Worm (Caenorhabditis elegans): ENCODE data around the gene hlb-1.

The hlb-1 gene

DNA sequence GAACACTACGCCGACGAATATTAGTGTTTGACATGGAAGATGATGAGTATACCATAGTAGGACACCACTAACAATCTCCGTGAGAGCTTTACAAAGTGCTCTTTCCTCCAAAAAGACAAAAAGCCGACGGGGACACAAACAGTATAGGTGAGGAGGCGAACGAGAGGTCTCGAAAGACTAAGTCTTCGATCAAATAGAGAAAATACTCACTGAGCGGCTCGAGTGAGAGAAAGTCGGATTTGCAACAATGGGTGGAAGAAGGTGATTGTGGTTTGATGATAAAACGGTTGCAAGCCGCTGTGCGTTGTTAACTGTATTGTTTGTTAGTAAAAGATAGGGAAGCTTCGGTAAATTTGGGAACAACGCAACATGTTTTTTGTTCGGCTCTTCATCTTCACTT is at the start of gene hlb-1:
TSS of gene hlb-1 (minus strand) at position 101 of the 400 bp plus-strand sequence.
- no peak for TF ChIP-seq ceh-58 (GFP tag; IDR thresholded peaks at IDR 0.05)

DNA sequence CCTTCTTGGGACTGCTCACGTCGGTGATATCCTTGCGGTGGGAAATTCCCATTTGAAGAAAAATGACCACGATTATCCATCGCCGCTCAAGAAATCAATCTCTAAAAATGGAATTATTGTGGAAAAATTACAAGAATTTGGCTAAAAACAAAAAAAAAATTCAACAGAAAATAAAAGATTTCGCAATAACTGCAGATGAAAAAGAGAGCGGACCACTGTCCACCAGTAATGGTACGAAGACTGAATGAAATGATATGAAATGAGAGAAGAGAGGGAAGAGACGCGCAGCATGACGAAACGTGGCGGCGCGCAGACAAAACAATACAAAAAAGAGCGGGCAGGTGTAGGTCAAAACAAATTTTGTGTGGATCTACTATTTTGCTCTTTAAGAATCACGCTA is 47.0 kb upstream of the hlb-1 start, which contains the start of gene meg-1:
TSS of gene meg-1 (minus strand) at position 101 of the 400 bp plus-strand sequence.
- TF ChIP-seq madf-8 (GFP tag; conservative IDR thresholded peaks at IDR 0.05), result peak; percentile 28; the same call in 1 of the 2 replicates
- TF ChIP-seq madf-6 (GFP tag; IDR thresholded peaks at IDR 0.05), result peak; percentile 41
- no peak for TF ChIP-seq ccch-3 (GFP tag; optimal IDR thresholded peaks at IDR 0.05)
- peak; percentile 67 for TF ChIP-seq efl-1 (GFP tag; optimal IDR thresholded peaks at IDR 0.05)
- TF ChIP-seq dpl-1 (GFP tag; optimal IDR thresholded peaks at IDR 0.05), result peak; percentile 6

DNA sequence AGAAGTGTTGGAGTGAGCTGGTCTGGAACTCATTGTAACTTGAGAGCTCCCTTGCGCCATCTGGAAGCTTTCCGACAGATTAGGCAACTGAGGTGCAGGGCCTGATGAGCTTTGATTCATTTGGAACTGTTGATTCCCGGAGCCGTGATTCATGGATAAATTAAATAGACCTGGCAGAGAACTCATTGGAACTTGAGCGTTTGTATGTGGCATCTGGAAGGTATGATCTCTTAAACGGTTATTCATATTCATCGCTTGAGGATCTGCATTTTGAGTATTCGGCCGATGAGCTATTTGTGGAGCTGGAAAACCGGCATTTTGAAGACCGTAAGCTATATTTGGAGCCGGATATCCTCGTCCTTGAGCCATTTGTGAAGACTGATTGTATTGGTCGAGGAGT is 46.0 kb upstream of the hlb-1 start:
- TF ChIP-seq nhr-80 (tag; optimal IDR thresholded peaks at IDR 0.05) (no peak), F57A8.1 (GFP tag; optimal IDR thresholded peaks at IDR 0.05) (no peak), madf-3 (GFP tag; IDR thresholded peaks at IDR 0.05) (no peak), nfyb-1 (GFP tag; IDR thresholded peaks at IDR 0.05) (no peak), Y67H2A.10 (GFP tag; conservative IDR thresholded peaks at IDR 0.05) (no peak), mel-28 (tag; optimal IDR thresholded peaks at IDR 0.05; ENCODE audit: borderline replicate concordance) (no peak), snpc-4 (GFP tag; optimal IDR thresholded peaks at IDR 0.05) (no peak), snpc-4 (tag; optimal IDR thresholded peaks at IDR 0.05) (no peak), nfya-2 (GFP tag; IDR thresholded peaks at IDR 0.05) (no peak), ztf-25 (GFP tag; IDR thresholded peaks at IDR 0.05) (no peak), tbp1 (GFP tag; optimal IDR thresholded peaks at IDR 0.05) (no peak), ama-1 (optimal IDR thresholded peaks at IDR 0.05) (no peak), ama-1 (GFP tag; optimal IDR thresholded peaks at IDR 0.05) (no peak), ztf-28 (GFP tag; IDR thresholded peaks at IDR 0.05) (no peak), let-526 (GFP tag; IDR thresholded peaks at IDR 0.05) (no peak), akir-1 (GFP tag; optimal IDR thresholded peaks at IDR 0.05) (no peak), ceh-27 (GFP tag; optimal IDR thresholded peaks at IDR 0.05) (no peak)

DNA sequence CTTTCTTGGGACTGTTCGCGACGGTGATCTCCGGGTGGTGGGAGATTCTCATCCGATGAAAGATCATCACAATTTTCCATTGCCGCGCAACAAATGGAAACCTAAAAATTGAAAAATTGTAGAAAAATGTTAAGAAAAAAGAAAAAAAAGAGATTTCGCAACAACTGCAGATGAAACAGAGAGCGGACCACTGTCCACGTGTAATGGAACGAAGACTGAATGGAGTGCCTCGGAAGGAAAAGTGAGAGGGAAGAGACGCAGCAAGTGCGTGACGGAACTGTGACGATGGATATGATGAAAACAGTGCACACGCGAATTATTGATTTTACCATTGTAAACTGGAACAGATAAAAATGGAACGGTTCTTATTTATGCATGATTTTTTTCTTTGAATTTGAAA is 43.5 kb upstream of the hlb-1 start, which contains the start of gene meg-2:
TSS of gene meg-2 (minus strand) at position 101 of the 400 bp plus-strand sequence.
- TF ChIP-seq Y53F4B.3 (GFP tag; IDR thresholded peaks at IDR 0.05) (no peak), attf-6 (GFP tag; IDR thresholded peaks at IDR 0.05) (no peak), K12H6.12 (tag; optimal IDR thresholded peaks at IDR 0.05) (no peak), madf-10 (tag; optimal IDR thresholded peaks at IDR 0.05) (no peak), cebp-1 (GFP tag; IDR thresholded peaks at IDR 0.05) (no peak), cebp-1 (tag; optimal IDR thresholded peaks at IDR 0.05) (peak; percentile 77)

DNA sequence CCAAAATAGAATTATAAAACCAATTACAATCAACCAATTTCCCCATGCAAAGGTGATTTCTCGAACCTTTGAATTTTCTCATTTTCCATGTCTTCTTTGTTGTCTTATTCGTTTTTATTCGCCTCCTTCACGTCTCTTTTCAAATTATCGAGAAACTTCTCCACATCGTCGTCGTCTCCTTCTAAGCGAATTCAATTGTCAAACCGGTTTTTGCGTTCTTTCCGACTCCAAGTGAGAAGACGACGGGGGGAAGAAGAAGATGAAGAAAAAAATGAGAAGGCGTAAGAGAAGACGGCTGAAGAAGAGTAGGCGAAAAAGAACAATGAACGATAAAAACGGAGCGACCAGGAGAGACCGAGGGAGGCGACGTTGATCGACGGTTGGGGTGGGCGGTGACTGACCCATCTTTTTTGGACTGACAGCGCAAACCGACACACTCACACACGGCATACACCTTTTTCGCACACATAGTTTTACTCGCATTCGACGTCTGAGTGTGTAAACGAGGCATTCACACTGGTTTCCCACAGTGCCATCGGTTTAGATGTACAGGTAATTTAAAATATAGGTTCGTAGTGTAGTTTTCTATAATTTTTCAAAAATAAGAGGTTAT is 37.9 kb upstream of the hlb-1 start:
- no peak for TF ChIP-seq attf-5 (GFP tag; optimal IDR thresholded peaks at IDR 0.05)
- TF ChIP-seq dpl-1 (GFP tag; optimal IDR thresholded peaks at IDR 0.05), result no peak
- TF ChIP-seq pha-4 (tag; optimal IDR thresholded peaks at IDR 0.05), result no peak
- TF ChIP-seq somi-1 (GFP tag; optimal IDR thresholded peaks at IDR 0.05), result peak; percentile 75
- peak; percentile 32; the same call in 1 of the 2 replicates for TF ChIP-seq mcd-1 (GFP tag; IDR thresholded peaks at IDR 0.05)
- TF ChIP-seq chd-7 (tag; optimal IDR thresholded peaks at IDR 0.05), result peak; percentile 54
- TF ChIP-seq nhr-179 (tag; optimal IDR thresholded peaks at IDR 0.05), result no peak
- peak; percentile 63 for TF ChIP-seq nhr-80 (tag; optimal IDR thresholded peaks at IDR 0.05)
- TF ChIP-seq zfh-2 (GFP tag; conservative IDR thresholded peaks at IDR 0.05), result peak; percentile 60; the same call in 1 of the 2 replicates
- no peak for TF ChIP-seq T26A5.8 (tag; optimal IDR thresholded peaks at IDR 0.05)
- TF ChIP-seq rcor-1 (GFP tag; IDR thresholded peaks at IDR 0.05), result 0 out of 2 replicates have a peak, but pooled peaks have one; percentile 35
- TF ChIP-seq dox-1 (GFP tag; IDR thresholded peaks at IDR 0.05), result peak; percentile 43; the same call in 1 of the 2 replicates
- TF ChIP-seq ceh-58 (GFP tag; IDR thresholded peaks at IDR 0.05), result no peak
- TF ChIP-seq madf-10 (tag; optimal IDR thresholded peaks at IDR 0.05), result peak; percentile 2
- peak; percentile 66 for TF ChIP-seq ceh-27 (GFP tag; optimal IDR thresholded peaks at IDR 0.05)
- TF ChIP-seq ztf-26 (tag; optimal IDR thresholded peaks at IDR 0.05), result peak; percentile 46
- TF ChIP-seq let-526 (GFP tag; IDR thresholded peaks at IDR 0.05), result no peak
- no peak for TF ChIP-seq ceh-79 (tag; optimal IDR thresholded peaks at IDR 0.05)
- no peak for TF ChIP-seq T07F8.4 (tag; optimal IDR thresholded peaks at IDR 0.05)
- TF ChIP-seq lin-40 (tag; optimal IDR thresholded peaks at IDR 0.05), result peak; percentile 85

Data from whole organism, young adult.